Worm (Caenorhabditis elegans): Measurements from ENCODE around the gene glrx-22.

glrx-22 gene

DNA sequence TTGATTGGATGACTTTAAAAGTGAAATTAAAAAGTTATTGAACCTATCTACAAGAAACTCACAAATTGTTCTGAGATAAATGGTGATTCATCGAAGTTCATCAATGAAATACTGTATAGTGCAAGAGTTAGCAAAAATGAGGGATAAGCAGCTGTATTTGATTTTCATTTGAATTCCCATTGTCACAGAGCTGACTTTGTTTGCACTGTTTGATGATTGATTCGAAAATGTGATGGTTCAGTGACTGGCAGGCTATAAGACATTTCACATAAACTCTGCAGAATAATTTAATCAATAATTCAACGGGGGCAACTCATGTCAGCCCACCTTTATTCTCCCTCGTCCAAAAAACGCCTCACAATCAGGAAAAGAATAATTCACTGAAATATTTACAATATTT is 42.6 kb upstream of the glrx-22 start, which contains the start of gene T09A12.8:
TSS of gene T09A12.8 (minus strand) at position 101 of the 400 bp plus-strand sequence.
- TF ChIP-seq C17E4.6 (GFP tag; IDR thresholded peaks at IDR 0.05) = no peak
- no peak for TF ChIP-seq madf-8 (GFP tag; conservative IDR thresholded peaks at IDR 0.05)
- no peak for TF ChIP-seq mxl-1 (tag; optimal IDR thresholded peaks at IDR 0.05)
- TF ChIP-seq ekl-4 (GFP tag; IDR thresholded peaks at IDR 0.05) = no peak
- TF ChIP-seq F55B11.4 (tag; optimal IDR thresholded peaks at IDR 0.05; ENCODE audit: borderline replicate concordance, insufficient read depth) = no peak
- no peak for TF ChIP-seq dpl-1 (GFP tag; optimal IDR thresholded peaks at IDR 0.05)
- TF ChIP-seq F37B4.10 (GFP tag; IDR thresholded peaks at IDR 0.05) = no peak
- TF ChIP-seq him-1 (tag; optimal IDR thresholded peaks at IDR 0.05) = no peak
- TF ChIP-seq somi-1 (GFP tag; optimal IDR thresholded peaks at IDR 0.05) = no peak
- TF ChIP-seq nfya-1 (tag; optimal IDR thresholded peaks at IDR 0.05; ENCODE audit: borderline replicate concordance, insufficient read depth) = no peak
- TF ChIP-seq bed-2 (GFP tag; IDR thresholded peaks at IDR 0.05) = no peak
- no peak for TF ChIP-seq pha-4 (tag; optimal IDR thresholded peaks at IDR 0.05)
- no peak for TF ChIP-seq ceh-100 (GFP tag; IDR thresholded peaks at IDR 0.05)

DNA sequence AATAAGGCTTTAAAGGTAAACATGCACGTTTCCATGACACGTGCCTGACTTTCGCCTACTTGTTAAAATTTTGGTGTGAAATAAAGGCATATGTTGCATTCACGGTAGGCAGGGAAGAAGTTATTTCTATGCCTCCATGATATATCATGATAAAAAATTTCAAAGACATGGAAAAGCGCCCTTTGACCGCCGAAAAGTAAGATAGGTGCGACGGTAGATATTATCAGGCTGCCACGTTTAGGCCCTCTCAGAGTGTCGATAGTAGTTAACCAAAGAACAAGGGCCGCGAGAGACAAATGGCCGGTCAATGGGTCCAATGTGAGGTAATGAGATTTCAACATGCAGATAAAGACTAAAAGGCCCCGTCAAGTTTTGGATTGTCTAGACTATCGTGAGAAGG is 42.1 kb upstream of the glrx-22 start:
- TF ChIP-seq nfya-1 (tag; optimal IDR thresholded peaks at IDR 0.05; ENCODE audit: borderline replicate concordance, insufficient read depth) (no peak), nhr-80 (tag; optimal IDR thresholded peaks at IDR 0.05) (no peak), T07F8.4 (tag; optimal IDR thresholded peaks at IDR 0.05) (no peak), sdz-38 (tag; optimal IDR thresholded peaks at IDR 0.05) (no peak), efl-1 (GFP tag; optimal IDR thresholded peaks at IDR 0.05) (no peak), gei-17 (GFP tag; optimal IDR thresholded peaks at IDR 0.05) (no peak), pha-4 (tag; optimal IDR thresholded peaks at IDR 0.05) (no peak)

DNA sequence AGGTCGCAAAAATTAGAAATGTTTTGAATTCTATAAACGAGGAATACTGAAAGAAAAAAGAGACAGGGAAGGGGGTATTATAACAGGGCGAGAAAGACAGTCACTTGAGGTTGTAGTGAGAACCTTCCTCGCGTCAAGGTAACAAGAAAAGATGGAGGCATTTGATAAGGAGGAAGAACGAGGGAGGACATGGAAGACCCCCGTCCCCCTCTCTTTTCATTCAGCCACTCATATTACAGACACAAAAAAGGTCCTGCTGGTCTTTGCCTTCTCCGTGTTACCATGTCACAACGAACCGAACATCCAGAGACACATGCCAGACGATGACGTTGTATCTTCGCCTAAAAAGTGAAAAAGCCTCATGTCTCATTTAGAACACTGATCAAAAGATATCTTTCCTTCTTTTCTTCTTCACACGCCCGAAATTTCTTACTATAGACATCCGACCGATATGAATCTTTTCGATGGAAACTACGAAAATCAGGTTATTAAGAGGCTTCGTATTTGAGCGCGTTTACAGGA is 40.3 kb upstream of the glrx-22 start:
- TF ChIP-seq D2030.7 (GFP tag; IDR thresholded peaks at IDR 0.05) (no peak), nhr-80 (tag; optimal IDR thresholded peaks at IDR 0.05) (peak; percentile 25), tbp1 (GFP tag; optimal IDR thresholded peaks at IDR 0.05) (no peak), aptf-3 (GFP tag; IDR thresholded peaks at IDR 0.05) (no peak)

ce11 chrIV:8239584-8239983 is 38.6 kb upstream of the glrx-22 start:
- no peak for TF ChIP-seq athp-1 (tag; optimal IDR thresholded peaks at IDR 0.05)
- TF ChIP-seq hlh-26 (GFP tag; conservative IDR thresholded peaks at IDR 0.05) = no peak
- no peak for TF ChIP-seq efl-1 (GFP tag; optimal IDR thresholded peaks at IDR 0.05)
- no peak for TF ChIP-seq madf-10 (tag; optimal IDR thresholded peaks at IDR 0.05)
- no peak for TF ChIP-seq lsy-27 (tag; optimal IDR thresholded peaks at IDR 0.05; ENCODE audit: borderline replicate concordance, insufficient read depth)
- TF ChIP-seq F33H1.4 (GFP tag; IDR thresholded peaks at IDR 0.05) = no peak
- no peak for TF ChIP-seq chd-7 (tag; optimal IDR thresholded peaks at IDR 0.05)
- TF ChIP-seq B0019.2 (GFP tag; conservative IDR thresholded peaks at IDR 0.05) = no peak
- no peak for TF ChIP-seq fkh-3 (tag; optimal IDR thresholded peaks at IDR 0.05)
- no peak for TF ChIP-seq sptf-2 (GFP tag; optimal IDR thresholded peaks at IDR 0.05)
- TF ChIP-seq rec-8 (tag; optimal IDR thresholded peaks at IDR 0.05) = no peak
- no peak for TF ChIP-seq lir-1 (GFP tag; conservative IDR thresholded peaks at IDR 0.05)
- no peak for TF ChIP-seq C17E4.6 (GFP tag; IDR thresholded peaks at IDR 0.05)
- no peak for TF ChIP-seq egl-44 (GFP tag; IDR thresholded peaks at IDR 0.05)
- TF ChIP-seq die-1 (tag; optimal IDR thresholded peaks at IDR 0.05) = no peak
- no peak for TF ChIP-seq xnd-1 (tag; optimal IDR thresholded peaks at IDR 0.05)
- no peak for TF ChIP-seq ceh-27 (GFP tag; optimal IDR thresholded peaks at IDR 0.05)
- no peak for TF ChIP-seq ceh-58 (GFP tag; IDR thresholded peaks at IDR 0.05)

Data from whole organism, young adult.